Fruit fly (Drosophila melanogaster): Measurements from ENCODE around the gene Remo.

The Remo gene

dm6 chrX:13302615-13303526 is 15.0 kb downstream of the Remo start (continued):
- TF ChIP-seq dac (GFP tag; optimal IDR thresholded peaks at IDR 0.05) (no peak), Ets96B (tag; optimal IDR thresholded peaks at IDR 0.05) (peak; percentile 27), CG3919 (GFP tag; optimal IDR thresholded peaks at IDR 0.05) (peak; percentile 5), CG1621 (tag; optimal IDR thresholded peaks at IDR 0.05) (peak; percentile 44), CG6854 (GFP tag; optimal IDR thresholded peaks at IDR 0.05) (peak; percentile 69), Sox102F (GFP tag; optimal IDR thresholded peaks at IDR 0.05) (no peak), cyc (GFP tag; optimal IDR thresholded peaks at IDR 0.05) (no peak), CG6792 (GFP tag; optimal IDR thresholded peaks at IDR 0.05) (peak; percentile 22), Sox14 (GFP tag; optimal IDR thresholded peaks at IDR 0.05) (no peak), CG10631 (GFP tag; optimal IDR thresholded peaks at IDR 0.05) (no peak), CG16779 (tag; optimal IDR thresholded peaks at IDR 0.05) (peak; percentile 62), CG8319 (GFP tag; optimal IDR thresholded peaks at IDR 0.05) (peak; percentile 10), salr (GFP tag; optimal IDR thresholded peaks at IDR 0.05) (peak in 1 of 2 experiments; percentile 11), pdm3 (GFP tag; optimal IDR thresholded peaks at IDR 0.05) (no peak), spab (GFP tag; optimal IDR thresholded peaks at IDR 0.05) (peak; percentile 33), CG15336 (GFP tag; IDR thresholded peaks at IDR 0.05) (peak; percentile 41; the same call in 1 of the 2 replicates), net (GFP tag; optimal IDR thresholded peaks at IDR 0.05) (peak; percentile 44), dsx (GFP tag; optimal IDR thresholded peaks at IDR 0.05; ENCODE audit: poor library complexity, severe bottlenecking) (no peak), Eip93F (GFP tag; optimal IDR thresholded peaks at IDR 0.05) (peak; percentile 5), eg (GFP tag; IDR thresholded peaks at IDR 0.05) (peak; percentile 74), CG8632 (GFP tag; optimal IDR thresholded peaks at IDR 0.05) (peak; percentile 55), CG11762 (GFP tag; optimal IDR thresholded peaks at IDR 0.05; ENCODE audit: insufficient read depth) (no peak), lz (GFP tag; optimal IDR thresholded peaks at IDR 0.05) (no peak), Hr39 (GFP tag; optimal IDR thresholded peaks at IDR 0.05) (no peak), vri (GFP tag; optimal IDR thresholded peaks at IDR 0.05) (peak; percentile 80), CG31627 (GFP tag; optimal IDR thresholded peaks at IDR 0.05) (no peak), CG6808 (GFP tag; optimal IDR thresholded peaks at IDR 0.05) (peak; percentile 66)

DNA sequence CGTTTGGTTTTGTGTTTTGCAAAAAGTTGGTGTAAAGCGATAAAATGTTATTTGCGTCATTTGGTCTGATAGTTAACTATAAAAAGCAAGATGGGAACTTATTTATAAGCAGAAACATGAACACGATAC is 15.5 kb downstream of the Remo start, which contains the start of gene IP3K2:
Gene IP3K2 (plus strand): TSS at position 107 of the 129 bp plus-strand sequence.
- TF ChIP-seq Blimp-1 (GFP tag; optimal IDR thresholded peaks at IDR 0.05) (no peak), acj6 (GFP tag; optimal IDR thresholded peaks at IDR 0.05) (no peak), CG15336 (GFP tag; IDR thresholded peaks at IDR 0.05) (no peak), CG11294 (GFP tag; IDR thresholded peaks at IDR 0.05) (no peak), CG8319 (GFP tag; optimal IDR thresholded peaks at IDR 0.05) (no peak), CG11902 (GFP tag; optimal IDR thresholded peaks at IDR 0.05) (no peak), Sox102F (GFP tag; optimal IDR thresholded peaks at IDR 0.05) (no peak), cyc (GFP tag; optimal IDR thresholded peaks at IDR 0.05) (no peak), CG3032 (tag; optimal IDR thresholded peaks at IDR 0.05) (no peak), dsx (GFP tag; optimal IDR thresholded peaks at IDR 0.05; ENCODE audit: poor library complexity, severe bottlenecking) (no peak), Hr38 (GFP tag; optimal IDR thresholded peaks at IDR 0.05) (no peak), CG10669 (GFP tag; optimal IDR thresholded peaks at IDR 0.05) (no peak), CG10631 (GFP tag; optimal IDR thresholded peaks at IDR 0.05) (no peak), Eip75B (GFP tag; optimal IDR thresholded peaks at IDR 0.05) (no peak), esn (GFP tag; optimal IDR thresholded peaks at IDR 0.05) (no peak), CG1621 (tag; optimal IDR thresholded peaks at IDR 0.05) (no peak)
